Worm (Caenorhabditis elegans) whole organism, L4 larva: ENCODE results near the gene Y67D8A.2.
A peak's percentile ranks its signal among the peaks of the same experiment; 100 is the strongest.

Experiments used
- D1046.2 ChIP-seq: fragments of 200-800 bp; sonication (Bioruptor generic); IDR thresholded peaks from 2 replicates; pipeline ENCODE4 v1.3.6; 2022; ENCODE audit warnings: missing genetic modification characterization, missing compliant biosample characterization
- F37D6.2 ChIP-seq: sonication (generic microtip); optimal IDR thresholded peaks from 2 replicates; lab custom pipeline; 2016; ENCODE audit warnings: mild to moderate bottlenecking, missing genetic modification characterization, missing compliant biosample characterization
- F49E8.2 ChIP-seq: sonication (generic microtip); optimal IDR thresholded peaks from 2 replicates; lab custom pipeline; 2016; ENCODE audit warnings: missing compliant biosample characterization, mild to moderate bottlenecking, missing genetic modification characterization, borderline replicate concordance
- Y5F2A.4 ChIP-seq: fragments of 200-800 bp; sonication (Bioruptor generic); optimal IDR thresholded peaks from 2 replicates; lab custom pipeline; 2018; ENCODE audit warnings: mild to moderate bottlenecking, missing genetic modification characterization, missing compliant biosample characterization
- Y75B8A.6 ChIP-seq: fragments of 200-800 bp; sonication (Bioruptor generic); IDR thresholded peaks from 2 replicates; pipeline ENCODE4 v1.3.6; 2022; ENCODE audit warnings: missing genetic modification reagents, missing genetic modification characterization, missing compliant biosample characterization
- aha-1 ChIP-seq: fragments of 150-350 bp; peaks from one replicate; lab custom pipeline; 2014; ENCODE audit warnings: missing biosample characterization, missing genetic modification characterization
- ama-1 ChIP-seq: fragments of 150-350 bp; optimal IDR thresholded peaks from 2 replicates; lab custom pipeline; 2014; ENCODE audit warnings: inconsistent platforms, mixed read lengths
- arid-1 ChIP-seq: fragments of 200-800 bp; sonication (Bioruptor generic); conservative IDR thresholded peaks from 2 replicates; pipeline ENCODE4 v1.3.6; 2022; ENCODE audit warnings: missing genetic modification reagents, missing genetic modification characterization, missing compliant biosample characterization
- ceh-44 ChIP-seq: fragments of 200-800 bp; sonication (Bioruptor generic); IDR thresholded peaks from 2 replicates; pipeline ENCODE4 v1.3.6; 2022; ENCODE audit warnings: missing genetic modification reagents, missing genetic modification characterization, missing compliant biosample characterization
- ces-1 ChIP-seq: fragments of 150-350 bp; sonication (generic microtip); optimal IDR thresholded peaks from 4 replicates; lab custom pipeline; 2014; ENCODE audit warnings: missing biosample characterization, missing genetic modification reagents, missing genetic modification characterization
- daf-16 ChIP-seq, 3 experiments: sonication (generic microtip); optimal IDR thresholded peaks; 2 replicates each; lab custom pipeline; 2016 to 2017; ENCODE audit warnings: missing genetic modification characterization in 3 of 3, missing genetic modification reagents in 3 of 3, mild to moderate bottlenecking in 2 of 3, missing compliant biosample characterization in 2 of 3, missing biosample characterization in 1 of 3, moderate library complexity in 1 of 3
- daf-19 ChIP-seq: fragments of 200-800 bp; sonication (Bioruptor generic); conservative IDR thresholded peaks from 2 replicates; pipeline ENCODE4 v1.3.6; 2022; ENCODE audit warnings: missing genetic modification characterization, missing compliant biosample characterization
- daf-8 ChIP-seq: fragments of 200-800 bp; sonication (Bioruptor generic); IDR thresholded peaks from 2 replicates; pipeline ENCODE4 v1.3.6; 2022; ENCODE audit warnings: missing genetic modification characterization, missing compliant biosample characterization
- dpl-1 ChIP-seq: fragments of 150-350 bp; optimal IDR thresholded peaks from 2 replicates; lab custom pipeline; 2014; ENCODE audit warnings: missing biosample characterization, missing genetic modification reagents, missing genetic modification characterization
- duxl-1 ChIP-seq: sonication (generic microtip); optimal IDR thresholded peaks from 2 replicates; lab custom pipeline; 2016; ENCODE audit warnings: mild to moderate bottlenecking, missing genetic modification characterization, moderate library complexity, missing compliant biosample characterization; ENCODE audit not compliant: poor library complexity
- dve-1 ChIP-seq: sonication (generic microtip); optimal IDR thresholded peaks from 2 replicates; lab custom pipeline; 2017; ENCODE audit warnings: antibody characterized with exemption, mild to moderate bottlenecking, missing genetic modification characterization, missing compliant biosample characterization; ENCODE audit not compliant: insufficient read depth
- fkh-10 ChIP-seq: fragments of 150-350 bp; optimal IDR thresholded peaks from 2 replicates; lab custom pipeline; 2014; ENCODE audit warnings: missing biosample characterization, missing genetic modification reagents, missing genetic modification characterization
- fos-1 ChIP-seq: fragments of 150-350 bp; optimal IDR thresholded peaks from 2 replicates; lab custom pipeline; 2014; ENCODE audit warnings: missing biosample characterization, missing genetic modification characterization
- hif-1 ChIP-seq, 2 experiments: sonication (generic microtip); optimal IDR thresholded peaks; 2 replicates each; lab custom pipeline; 2016 to 2017; ENCODE audit warnings: missing compliant biosample characterization in 2 of 2, missing genetic modification characterization in 2 of 2, missing genetic modification reagents in 2 of 2, missing genotype in 2 of 2, mild to moderate bottlenecking in 1 of 2
- hlh-11 ChIP-seq: fragments of 200-800 bp; sonication (Bioruptor generic); optimal IDR thresholded peaks from 2 replicates; lab custom pipeline; 2018; ENCODE audit warnings: mild to moderate bottlenecking, missing genetic modification characterization, missing compliant biosample characterization
- hlh-30 ChIP-seq: sonication (generic microtip); optimal IDR thresholded peaks from 2 replicates; lab custom pipeline; 2017; ENCODE audit warnings: antibody characterized with exemption, mild to moderate bottlenecking, missing genetic modification characterization, missing compliant biosample characterization; ENCODE audit not compliant: insufficient read depth
- hmg-1.1 ChIP-seq: fragments of 200-800 bp; sonication (Bioruptor generic); IDR thresholded peaks from 2 replicates; pipeline ENCODE4 v1.3.6; 2022; ENCODE audit warnings: missing genetic modification reagents, missing genetic modification characterization, missing compliant biosample characterization
- jun-1 ChIP-seq: fragments of 150-350 bp; optimal IDR thresholded peaks from 2 replicates; lab custom pipeline; 2014; ENCODE audit warnings: missing biosample characterization, missing genetic modification reagents, missing genetic modification characterization
- lim-7 ChIP-seq: fragments of 200-800 bp; sonication (Bioruptor generic); IDR thresholded peaks from 2 replicates; pipeline ENCODE4 v1.3.6; 2022; ENCODE audit warnings: missing genetic modification characterization, missing compliant biosample characterization
- lin-1 ChIP-seq: fragments of 200-800 bp; sonication (Bioruptor generic); IDR thresholded peaks from 2 replicates; pipeline ENCODE4 v1.3.6; 2022; ENCODE audit warnings: missing genetic modification reagents, missing genetic modification characterization, missing compliant biosample characterization
- lin-38 ChIP-seq: fragments of 200-800 bp; sonication (Bioruptor generic); IDR thresholded peaks from 2 replicates; pipeline ENCODE4 v1.3.6; 2022; ENCODE audit warnings: missing genetic modification reagents, missing genetic modification characterization, missing compliant biosample characterization
- lsy-2 ChIP-seq, 2 experiments: fragments of 150-350 bp in 1 of 2; sonication (generic microtip) in 1 of 2; optimal IDR thresholded peaks; 2 replicates each; lab custom pipeline; 2014 to 2017; ENCODE audit warnings: missing biosample characterization in 2 of 2, missing genetic modification characterization in 2 of 2
- madf-5 ChIP-seq, 2 experiments: fragments of 200-800 bp; sonication (Bioruptor generic); IDR thresholded peaks; 2 replicates each; pipeline ENCODE4 v1.3.6; 2022; ENCODE audit warnings: missing compliant biosample characterization in 2 of 2, missing genetic modification characterization in 2 of 2
- mep-1 ChIP-seq: fragments of 150-350 bp; sonication (generic microtip); optimal IDR thresholded peaks from 3 replicates; lab custom pipeline; 2014; ENCODE audit warnings: missing biosample characterization, missing genetic modification characterization
- mes-2 ChIP-seq: sonication (generic microtip); optimal IDR thresholded peaks from 2 replicates; lab custom pipeline; 2016; ENCODE audit warnings: missing genotype, mild to moderate bottlenecking, missing genetic modification characterization, missing compliant biosample characterization; ENCODE audit not compliant: poor library complexity, severe bottlenecking
- mxl-3 ChIP-seq: fragments of 200-800 bp; sonication (Bioruptor generic); optimal IDR thresholded peaks from 2 replicates; lab custom pipeline; 2018; ENCODE audit warnings: mild to moderate bottlenecking, missing genetic modification characterization, missing compliant biosample characterization
- nhr-28 ChIP-seq: fragments of 150-350 bp; optimal IDR thresholded peaks from 2 replicates; lab custom pipeline; 2014; ENCODE audit warnings: missing biosample characterization, missing genetic modification characterization
- nhr-42 ChIP-seq: fragments of 200-800 bp; sonication (Bioruptor generic); IDR thresholded peaks from 2 replicates; pipeline ENCODE4 v1.3.6; 2022; ENCODE audit warnings: missing genetic modification characterization, missing compliant biosample characterization
- nhr-6 ChIP-seq: fragments of 150-350 bp; optimal IDR thresholded peaks from 2 replicates; lab custom pipeline; 2014; ENCODE audit warnings: missing biosample characterization, missing genetic modification characterization
- nhr-76 ChIP-seq: fragments of 150-350 bp; optimal IDR thresholded peaks from 2 replicates; lab custom pipeline; 2014; ENCODE audit warnings: missing biosample characterization, missing genetic modification characterization
- nhr-77 ChIP-seq: fragments of 150-350 bp; optimal IDR thresholded peaks from 2 replicates; lab custom pipeline; 2014; ENCODE audit warnings: missing biosample characterization, missing genetic modification characterization
- pha-4 ChIP-seq, 2 experiments: fragments of 150-350 bp in 1 of 2; fragments of 200-800 bp in 1 of 2; sonication (Bioruptor generic) in 1 of 2; IDR thresholded peaks in 1 of 2; optimal IDR thresholded peaks in 1 of 2; 2 replicates each; pipeline versions ENCODE4 v1.3.6 to Lab custom; 2014 to 2022; ENCODE audit warnings: missing genetic modification characterization in 2 of 2, missing genetic modification reagents in 2 of 2, missing biosample characterization in 1 of 2, missing compliant biosample characterization in 1 of 2
- php-3 ChIP-seq: fragments of 200-800 bp; sonication (Bioruptor generic); IDR thresholded peaks from 2 replicates; pipeline ENCODE4 v1.3.6; 2022; ENCODE audit warnings: missing genetic modification reagents, missing genetic modification characterization, missing compliant biosample characterization
- pqm-1 ChIP-seq: sonication (generic microtip); optimal IDR thresholded peaks from 2 replicates; lab custom pipeline; 2017; ENCODE audit warnings: missing biosample characterization, missing genetic modification characterization
- saeg-2 ChIP-seq: fragments of 200-800 bp; sonication (Bioruptor generic); IDR thresholded peaks from 2 replicates; pipeline ENCODE4 v1.3.6; 2022; ENCODE audit warnings: missing genetic modification reagents, missing genetic modification characterization, missing compliant biosample characterization
- sdz-12 ChIP-seq: fragments of 200-800 bp; sonication (Bioruptor generic); optimal IDR thresholded peaks from 2 replicates; lab custom pipeline; 2018; ENCODE audit warnings: mild to moderate bottlenecking, missing genetic modification characterization, missing compliant biosample characterization
- set-16 ChIP-seq: fragments of 200-800 bp; sonication (Bioruptor generic); IDR thresholded peaks from 2 replicates; pipeline ENCODE4 v1.3.6; 2022; ENCODE audit warnings: missing genetic modification reagents, missing genetic modification characterization, missing compliant biosample characterization
- snpc-4 ChIP-seq: fragments of 150-350 bp; optimal IDR thresholded peaks from 2 replicates; lab custom pipeline; 2014; ENCODE audit warnings: missing biosample characterization, missing genetic modification characterization
- spr-3 ChIP-seq: fragments of 200-800 bp; sonication (Bioruptor generic); optimal IDR thresholded peaks from 2 replicates; lab custom pipeline; 2018; ENCODE audit warnings: mild to moderate bottlenecking, missing genetic modification characterization, missing compliant biosample characterization
- tag-97 ChIP-seq: fragments of 200-800 bp; sonication (Bioruptor generic); IDR thresholded peaks from 2 replicates; pipeline ENCODE4 v1.3.6; 2022; ENCODE audit warnings: missing genetic modification characterization, missing compliant biosample characterization
- vab-7 ChIP-seq: fragments of 200-800 bp; sonication (Bioruptor generic); IDR thresholded peaks from 2 replicates; pipeline ENCODE4 v1.3.6; 2022; ENCODE audit warnings: missing genetic modification reagents, missing genetic modification characterization, missing compliant biosample characterization
- zfp-3 ChIP-seq: fragments of 200-800 bp; sonication (Bioruptor generic); conservative IDR thresholded peaks from 2 replicates; pipeline ENCODE4 v1.3.6; 2022; ENCODE audit warnings: missing genetic modification reagents, missing genetic modification characterization, missing compliant biosample characterization
- zip-11 ChIP-seq: fragments of 200-800 bp; sonication (Bioruptor generic); IDR thresholded peaks from 2 replicates; pipeline ENCODE4 v1.3.6; 2022; ENCODE audit warnings: missing genetic modification characterization, missing compliant biosample characterization
- ztf-7 ChIP-seq: fragments of 150-350 bp; optimal IDR thresholded peaks from 2 replicates; lab custom pipeline; 2014; ENCODE audit warnings: missing biosample characterization, missing genetic modification characterization

Gene Y67D8A.2

ce11 chrIV:3231644-3232043 lies 9.4 kb downstream of the Y67D8A.2 start (continued):
- TF ChIP-seq F37D6.2 (no peak), daf-8 (GFP tag; lab: Robert Waterston, UW) (no peak), D1046.2 (no peak), set-16 (GFP tag; lab: Robert Waterston, UW) (no peak), Y75B8A.6 (GFP tag; lab: Robert Waterston, UW) (no peak), vab-7 (GFP tag; lab: Robert Waterston, UW) (no peak), nhr-6 (tag; lab: Kevin White, UChicago) (no peak), sdz-12 (GFP tag; lab: Kevin White, UChicago) (no peak), nhr-42 (no peak), lsy-2 (tag; optimal IDR thresholded peaks at IDR 0.05; lab: Kevin White, UChicago) (peak in 1 of 2 experiments; percentile 14), hlh-11 (tag; lab: Kevin White, UChicago) (peak; percentile 79), ama-1 (peak; percentile 13), mxl-3 (GFP tag; lab: Kevin White, UChicago) (peak; percentile 72), daf-19 (GFP tag; lab: Robert Waterston, UW) (no peak), daf-16 (GFP tag; optimal IDR thresholded peaks at IDR 0.05; lab: Kevin White, UChicago) (no peak), daf-16 (tag; optimal IDR thresholded peaks at IDR 0.05; lab: Kevin White, UChicago) (peak; percentile 43), F49E8.2 (tag; lab: Kevin White, UChicago) (no peak), ztf-7 (tag; lab: Kevin White, UChicago) (no peak), nhr-77 (tag; lab: Kevin White, UChicago) (peak; percentile 42), tag-97 (GFP tag; lab: Robert Waterston, UW) (no peak), pqm-1 (tag; lab: Kevin White, UChicago) (peak; percentile 65), pha-4 (GFP tag; IDR thresholded peaks at IDR 0.05; lab: Robert Waterston, UW) (no peak), pha-4 (tag; optimal IDR thresholded peaks at IDR 0.05; lab: Kevin White, UChicago) (peak; percentile 4), nhr-28 (tag; lab: Kevin White, UChicago) (peak; percentile 94), ces-1 (GFP tag; lab: Kevin White, UChicago) (no peak), mes-2 (tag; lab: Kevin White, UChicago) (peak; percentile 42), hlh-30 (peak; percentile 9), php-3 (GFP tag; lab: Robert Waterston, UW) (0 out of 2 replicates have a peak, but pooled peaks have one; percentile 6), zfp-3 (GFP tag; lab: Robert Waterston, UW) (no peak), zip-11 (no peak), jun-1 (tag; lab: Kevin White, UChicago) (no peak), snpc-4 (tag; lab: Kevin White, UChicago) (no peak), spr-3 (GFP tag; lab: Kevin White, UChicago) (no peak), hif-1 (tag; optimal IDR thresholded peaks at IDR 0.05; lab: Kevin White, UChicago) (no peak), aha-1 (tag; lab: Kevin White, UChicago) (no peak), ceh-44 (no peak), dve-1 (tag; lab: Kevin White, UChicago) (peak; percentile 60), mep-1 (peak; percentile 14)

- TF ChIP-seq spr-3 (GFP tag; lab: Kevin White, UChicago) (no peak), lim-7 (GFP tag; lab: Robert Waterston, UW) (no peak), duxl-1 (tag; lab: Kevin White, UChicago) (peak; percentile 11), ama-1 (peak; percentile 37), fkh-10 (GFP tag; lab: Kevin White, UChicago) (no peak), saeg-2 (no peak), daf-19 (GFP tag; lab: Robert Waterston, UW) (no peak), dpl-1 (GFP tag; lab: Kevin White, UChicago) (peak; percentile 27), Y5F2A.4 (GFP tag; lab: Kevin White, UChicago) (no peak), nhr-28 (tag; lab: Kevin White, UChicago) (peak; percentile 96), fos-1 (no peak), nhr-76 (tag; lab: Kevin White, UChicago) (no peak), jun-1 (tag; lab: Kevin White, UChicago) (no peak), lin-38 (GFP tag; lab: Robert Waterston, UW) (peak; percentile 35; the same call in 1 of the 2 replicates), hmg-1.1 (peak; percentile 58), madf-5 (GFP tag; IDR thresholded peaks at IDR 0.05; lab: Robert Waterston, UW) (no peak), lin-1 (no peak), arid-1 (GFP tag; lab: Robert Waterston, UW) (no peak)
These were observed 10.6 kb downstream of the Y67D8A.2 start for ce11 chrIV:3232694-3233372.
